Fruit fly (Drosophila melanogaster): Measurements from ENCODE around the gene bocks.
A peak's percentile ranks its signal among the peaks of the same experiment; 100 is the strongest.

The bocks gene

dm6 chr3R:9573812-9574587 is 16.8 kb downstream of the bocks start, which contains the start of gene CG9399 (continued):
- TF ChIP-seq lbe (GFP tag; optimal IDR thresholded peaks at IDR 0.05) (peak; percentile 95), tio (GFP tag; optimal IDR thresholded peaks at IDR 0.05) (peak; percentile 97), CG6654 (GFP tag; optimal IDR thresholded peaks at IDR 0.05) (peak; percentile 82), fd102C (GFP tag; optimal IDR thresholded peaks at IDR 0.05) (peak; percentile 91), cwo (GFP tag; optimal IDR thresholded peaks at IDR 0.05) (peak; percentile 92), CG10321 (GFP tag; IDR thresholded peaks at IDR 0.05) (peak; percentile 83), NK7.1 (GFP tag; optimal IDR thresholded peaks at IDR 0.05) (peak; percentile 68), Ets97D (GFP tag; optimal IDR thresholded peaks at IDR 0.05) (peak; percentile 94), TFAM (GFP tag; optimal IDR thresholded peaks at IDR 0.05) (peak; percentile 79), ranshi (GFP tag; IDR thresholded peaks at IDR 0.05) (peak; percentile 98), maf-S (GFP tag; optimal IDR thresholded peaks at IDR 0.05) (peak; percentile 90), CG10543 (GFP tag; optimal IDR thresholded peaks at IDR 0.05) (peak; percentile 90), gem (tag; optimal IDR thresholded peaks at IDR 0.05) (peak; percentile 99), CG3838 (GFP tag; optimal IDR thresholded peaks at IDR 0.05) (peak; percentile 90), CG13894 (tag; optimal IDR thresholded peaks at IDR 0.05) (peak; percentile 91), CG14860 (GFP tag; IDR thresholded peaks at IDR 0.05; ENCODE audit: partially characterized antibody) (0 out of 3 replicates have a peak, but pooled peaks have one; percentile 48), Abd-B (GFP tag; optimal IDR thresholded peaks at IDR 0.05) (peak; percentile 94), CG1024 (GFP tag; IDR thresholded peaks at IDR 0.05) (peak; percentile 93), CG7786 (GFP tag; optimal IDR thresholded peaks at IDR 0.05) (peak; percentile 89), CG10267 (tag; optimal IDR thresholded peaks at IDR 0.05) (peak; percentile 99), H2.0 (GFP tag; IDR thresholded peaks at IDR 0.05) (peak; percentile 98), CkIIα-i1 (GFP tag; IDR thresholded peaks at IDR 0.05) (peak; percentile 81; the same call in 1 of the 2 replicates), grn (GFP tag; optimal IDR thresholded peaks at IDR 0.05) (peak; percentile 65), CG12219 (GFP tag; optimal IDR thresholded peaks at IDR 0.05) (peak; percentile 90), Tbp (GFP tag; optimal IDR thresholded peaks at IDR 0.05) (peak; percentile 68), esg (GFP tag; conservative IDR thresholded peaks at IDR 0.05) (peak; percentile 98), Pdp1 (GFP tag; optimal IDR thresholded peaks at IDR 0.05) (peak; percentile 93 to 94), zen2 (GFP tag; IDR thresholded peaks at IDR 0.05; ENCODE audit: partially characterized antibody) (no peak), corto (GFP tag; optimal IDR thresholded peaks at IDR 0.05) (peak; percentile 94), CG4707 (GFP tag; optimal IDR thresholded peaks at IDR 0.05) (peak; percentile 86), CG1832 (GFP tag; optimal IDR thresholded peaks at IDR 0.05) (no peak), tup (GFP tag; optimal IDR thresholded peaks at IDR 0.05) (peak; percentile 96), Antp (GFP tag; optimal IDR thresholded peaks at IDR 0.05) (peak; percentile 91), da (GFP tag; optimal IDR thresholded peaks at IDR 0.05) (peak; percentile 86), gsb (GFP tag; IDR thresholded peaks at IDR 0.05) (peak; percentile 94), CG12744 (GFP tag; optimal IDR thresholded peaks at IDR 0.05) (peak; percentile 93), Ada2b (GFP tag; IDR thresholded peaks at IDR 0.05) (peak; percentile 95), CG5953 (GFP tag; IDR thresholded peaks at IDR 0.05) (peak; percentile 98), CG16813 (GFP tag; IDR thresholded peaks at IDR 0.05; ENCODE audit: partially characterized antibody) (peak; percentile 52; the same call in 2 of the 3 replicates), Spps (tag; optimal IDR thresholded peaks at IDR 0.05) (peak; percentile 94), jigr1 (GFP tag; IDR thresholded peaks at IDR 0.05) (peak; percentile 93), CG7745 (tag; optimal IDR thresholded peaks at IDR 0.05) (peak; percentile 89), CG4360 (GFP tag; IDR thresholded peaks at IDR 0.05) (peak; percentile 86), Usf (GFP tag; optimal IDR thresholded peaks at IDR 0.05) (peak; percentile 94), Ets65A (GFP tag) (peak; percentile 99), YL-1 (GFP tag; optimal IDR thresholded peaks at IDR 0.05) (peak; percentile 97), pb (GFP tag; optimal IDR thresholded peaks at IDR 0.05) (peak; percentile 61), Nf-YB (GFP tag; optimal IDR thresholded peaks at IDR 0.05) (peak; percentile 86), CG10654 (GFP tag; optimal IDR thresholded peaks at IDR 0.05) (peak; percentile 97)

Measured in whole organism, embryonic.